Fruit fly (Drosophila melanogaster) whole organism, embryonic: ENCODE results near the gene CG14229.

Source experiments
- BEAF-32 ChIP-seq: fragments of 200-800 bp; sonication (Bioruptor generic); optimal IDR thresholded peaks from 3 replicates; lab custom pipeline; 2017; ENCODE audit warnings: missing biosample characterization, missing genetic modification characterization, mild to moderate bottlenecking, moderate library complexity, missing genetic modification reagents
- Blimp-1 ChIP-seq: fragments of 200-800 bp; sonication (Bioruptor generic); optimal IDR thresholded peaks from 3 replicates; lab custom pipeline; 2018; ENCODE audit warnings: missing biosample characterization, missing genetic modification characterization, mild to moderate bottlenecking, moderate library complexity, missing genetic modification reagents
- CG10147 ChIP-seq: fragments of 200-800 bp; sonication (Bioruptor generic); optimal IDR thresholded peaks from 2 replicates; lab custom pipeline; 2019; ENCODE audit warnings: missing biosample characterization, mild to moderate bottlenecking, missing genetic modification characterization, moderate library complexity
- CG10462 ChIP-seq: fragments of 200-800 bp; sonication (Bioruptor generic); optimal IDR thresholded peaks from 2 replicates; lab custom pipeline; 2016; ENCODE audit warnings: missing biosample characterization, missing genetic modification characterization
- CG11696 ChIP-seq: fragments of 200-800 bp; sonication (Bioruptor generic); IDR thresholded peaks from 2 replicates; pipeline ENCODE4 v1.3.6; 2022; ENCODE audit warnings: missing biosample characterization, missing genetic modification characterization
- CG15696 ChIP-seq: fragments of 200-800 bp; sonication (Bioruptor generic); optimal IDR thresholded peaks from 2 replicates; lab custom pipeline; 2019; ENCODE audit warnings: missing biosample characterization, mild to moderate bottlenecking, missing genetic modification characterization, moderate library complexity
- CG1602 ChIP-seq: fragments of 200-800 bp; sonication (Bioruptor generic); optimal IDR thresholded peaks from 3 replicates; lab custom pipeline; 2016; ENCODE audit warnings: missing biosample characterization, missing genetic modification characterization
- CG1603 ChIP-seq: fragments of 200-800 bp; sonication (Bioruptor generic); optimal IDR thresholded peaks from 2 replicates; lab custom pipeline; 2019; ENCODE audit warnings: missing biosample characterization, mild to moderate bottlenecking, missing genetic modification characterization, moderate library complexity
- CG17361 ChIP-seq: fragments of 200-800 bp; sonication (Bioruptor generic); IDR thresholded peaks from 3 replicates; pipeline ENCODE4 v1.3.6; 2022; ENCODE audit warnings: missing biosample characterization, missing genetic modification characterization
- CG3995 ChIP-seq: fragments of 200-800 bp; sonication (Bioruptor generic); optimal IDR thresholded peaks from 3 replicates; lab custom pipeline; 2016; ENCODE audit warnings: missing biosample characterization, missing genetic modification characterization
- CG6175 ChIP-seq: fragments of 200-800 bp; sonication (Bioruptor generic); IDR thresholded peaks from 3 replicates; pipeline ENCODE4 v1.3.6; 2022; ENCODE audit warnings: missing biosample characterization, missing genetic modification characterization
- CG8290 ChIP-seq, 3 experiments: fragments of 200-800 bp; sonication (Bioruptor generic); optimal IDR thresholded peaks; 2 replicates each; lab custom pipeline; 2016 to 2019; ENCODE audit warnings: missing biosample characterization in 3 of 3, missing genetic modification characterization in 3 of 3, mild to moderate bottlenecking in 2 of 3, moderate library complexity in 1 of 3
- CG8388 ChIP-seq: fragments of 200-800 bp; sonication (Bioruptor generic); optimal IDR thresholded peaks from 2 replicates; lab custom pipeline; 2019; ENCODE audit warnings: missing biosample characterization, mild to moderate bottlenecking, missing genetic modification characterization, moderate library complexity
- CG9609 ChIP-seq: fragments of 200-800 bp; sonication (Bioruptor generic); optimal IDR thresholded peaks from 3 replicates; lab custom pipeline; 2016; ENCODE audit warnings: missing biosample characterization, missing genetic modification characterization
- Camta ChIP-seq: fragments of 200-800 bp; sonication (Bioruptor generic); optimal IDR thresholded peaks from 2 replicates; lab custom pipeline; 2016; ENCODE audit warnings: missing biosample characterization, missing genetic modification characterization
- D ChIP-seq, 2 experiments: fragments of 200-800 bp in 1 of 2; fragments of >200 bp in 1 of 2; sonication (Bioruptor generic) in 1 of 2; optimal IDR thresholded peaks; 2 replicates in 1 of 2; 3 replicates in 1 of 2; lab custom pipeline; 2017; ENCODE audit warnings: mild to moderate bottlenecking in 1 of 2, missing biosample characterization in 1 of 2, missing genetic modification characterization in 1 of 2, missing genetic modification reagents in 1 of 2
- Dad ChIP-seq: fragments of 200-800 bp; sonication (Bioruptor generic); optimal IDR thresholded peaks from 3 replicates; lab custom pipeline; 2016; ENCODE audit warnings: missing biosample characterization, missing genetic modification characterization
- Deaf1 ChIP-seq: fragments of 200-800 bp; optimal IDR thresholded peaks from 3 replicates; lab custom pipeline; 2019; ENCODE audit warnings: missing biosample characterization, mild to moderate bottlenecking, missing genetic modification characterization, moderate library complexity
- Dref ChIP-seq: fragments of 200-800 bp; sonication (Bioruptor generic); IDR thresholded peaks from 2 replicates; pipeline ENCODE4 v1.3.6; 2022; ENCODE audit warnings: missing biosample characterization, missing genetic modification characterization
- ERR ChIP-seq: fragments of 200-800 bp; sonication (Bioruptor generic); optimal IDR thresholded peaks from 2 replicates; lab custom pipeline; 2016; ENCODE audit warnings: missing biosample characterization, missing genetic modification characterization
- Elba2 ChIP-seq: fragments of 200-800 bp; sonication (Bioruptor generic); optimal IDR thresholded peaks from 3 replicates; lab custom pipeline; 2016; ENCODE audit warnings: missing biosample characterization, missing genetic modification characterization
- Hr51 ChIP-seq, 2 experiments: fragments of 200-800 bp; sonication (Bioruptor generic); optimal IDR thresholded peaks; 2 replicates in 1 of 2; 3 replicates in 1 of 2; lab custom pipeline; 2016 to 2018; ENCODE audit warnings: missing biosample characterization in 2 of 2, missing genetic modification characterization in 2 of 2, mild to moderate bottlenecking in 1 of 2, moderate library complexity in 1 of 2
- Hr78 ChIP-seq, 2 experiments: fragments of 200-800 bp in 1 of 2; fragments of >200 bp in 1 of 2; sonication (Bioruptor generic) in 1 of 2; optimal IDR thresholded peaks; 2 replicates each; lab custom pipeline; 2017 to 2019; ENCODE audit warnings: missing biosample characterization in 2 of 2, missing genetic modification characterization in 2 of 2, mild to moderate bottlenecking in 1 of 2, moderate library complexity in 1 of 2
- Med ChIP-seq: fragments of 200-800 bp; sonication (Bioruptor generic); peaks from one replicate; lab custom pipeline; 2016; ENCODE audit warnings: missing biosample characterization, missing genetic modification characterization, mild to moderate bottlenecking, inconsistent platforms, moderate library complexity
- Trl ChIP-seq, 3 experiments: fragments of >200 bp in 2 of 3; fragments of 200-800 bp in 1 of 3; sonication (Bioruptor generic) in 1 of 3; optimal IDR thresholded peaks; 2 replicates in 1 of 3; 3 replicates in 2 of 3; lab custom pipeline; 2016 to 2017; ENCODE audit warnings: missing biosample characterization in 1 of 3, missing genetic modification characterization in 1 of 3
- ac ChIP-seq: fragments of 200-800 bp; sonication (Bioruptor generic); optimal IDR thresholded peaks from 3 replicates; lab custom pipeline; 2017; ENCODE audit warnings: missing biosample characterization, mild to moderate bottlenecking, missing genetic modification characterization
- aop ChIP-seq: fragments of 200-800 bp; sonication (Bioruptor generic); IDR thresholded peaks from 2 replicates; pipeline ENCODE4 v1.3.6; 2022; ENCODE audit warnings: missing biosample characterization, missing genetic modification characterization
- cato ChIP-seq: fragments of 200-800 bp; sonication (Bioruptor generic); optimal IDR thresholded peaks from 2 replicates; lab custom pipeline; 2016; ENCODE audit warnings: missing biosample characterization, missing genetic modification characterization, borderline replicate concordance
- chm ChIP-seq: fragments of 200-800 bp; sonication (Bioruptor generic); IDR thresholded peaks from 2 replicates; pipeline ENCODE4 v1.3.6; 2022; ENCODE audit warnings: missing biosample characterization, missing genetic modification characterization
- crol ChIP-seq: fragments of 200-800 bp; sonication (Bioruptor generic); IDR thresholded peaks from 2 replicates; pipeline ENCODE4 v1.3.6; 2022; ENCODE audit warnings: missing biosample characterization, missing genetic modification characterization
- cwo ChIP-seq: fragments of 200-800 bp; sonication (Bioruptor generic); optimal IDR thresholded peaks from 3 replicates; lab custom pipeline; 2017; ENCODE audit warnings: missing biosample characterization, missing genetic modification characterization, mild to moderate bottlenecking, moderate library complexity, missing genetic modification reagents
- dmrt99B ChIP-seq: fragments of 200-800 bp; sonication (Bioruptor generic); optimal IDR thresholded peaks from 2 replicates; lab custom pipeline; 2018; ENCODE audit warnings: missing biosample characterization, mild to moderate bottlenecking, missing genetic modification characterization, moderate library complexity
- fd96Cb ChIP-seq: fragments of 200-800 bp; sonication (Bioruptor generic); optimal IDR thresholded peaks from 2 replicates; lab custom pipeline; 2018; ENCODE audit warnings: missing biosample characterization, mild to moderate bottlenecking, missing genetic modification characterization, moderate library complexity
- insv ChIP-seq, 2 experiments: fragments of 200-800 bp; sonication (Bioruptor generic); optimal IDR thresholded peaks; 3 replicates each; lab custom pipeline; 2016 to 2018; ENCODE audit warnings: missing biosample characterization in 2 of 2, missing genetic modification characterization in 2 of 2
- luna ChIP-seq: fragments of 200-800 bp; sonication (Bioruptor generic); optimal IDR thresholded peaks from 2 replicates; lab custom pipeline; 2016; ENCODE audit warnings: missing biosample characterization, missing genetic modification characterization
- prd ChIP-seq, 3 experiments: fragments of >200 bp in 2 of 3; fragments of 200-800 bp in 1 of 3; sonication (Bioruptor generic) in 1 of 3; optimal IDR thresholded peaks in 2 of 3; IDR thresholded peaks in 1 of 3; 2 replicates in 2 of 3; 3 replicates in 1 of 3; pipeline versions ENCODE4 v1.3.6 to Lab custom; 2017 to 2022; ENCODE audit warnings: missing biosample characterization in 1 of 3, missing genetic modification characterization in 1 of 3
- row ChIP-seq: fragments of 200-800 bp; sonication (Bioruptor generic); IDR thresholded peaks from 3 replicates; pipeline ENCODE4 v1.3.6; 2022; ENCODE audit warnings: missing biosample characterization, missing genetic modification characterization
- sens ChIP-seq: fragments of 200-800 bp; sonication (Bioruptor generic); peaks from one replicate; lab custom pipeline; 2016; ENCODE audit warnings: missing biosample characterization, missing genetic modification characterization
- shn ChIP-seq: fragments of 200-800 bp; sonication (Bioruptor generic); optimal IDR thresholded peaks from 3 replicates; lab custom pipeline; 2016; ENCODE audit warnings: missing biosample characterization, missing genetic modification characterization
- slp2 ChIP-seq: fragments of 200-800 bp; sonication (Bioruptor generic); optimal IDR thresholded peaks from 2 replicates; lab custom pipeline; 2016; ENCODE audit warnings: missing biosample characterization, missing genetic modification characterization
- sna ChIP-seq: fragments of 200-800 bp; sonication (Bioruptor generic); IDR thresholded peaks from 2 replicates; pipeline ENCODE4 v1.3.6; 2022; ENCODE audit warnings: missing biosample characterization, missing genetic modification characterization; ENCODE audit not compliant: partially characterized antibody
- sqz ChIP-seq: fragments of 200-800 bp; sonication (Bioruptor generic); optimal IDR thresholded peaks from 3 replicates; lab custom pipeline; 2018; ENCODE audit warnings: missing biosample characterization, mild to moderate bottlenecking, missing genetic modification characterization
- sug ChIP-seq: fragments of 200-800 bp; optimal IDR thresholded peaks from 2 replicates; lab custom pipeline; 2019; ENCODE audit warnings: missing biosample characterization, mild to moderate bottlenecking, missing genetic modification characterization, moderate library complexity
- wek ChIP-seq: fragments of 200-800 bp; sonication (Bioruptor generic); optimal IDR thresholded peaks from 3 replicates; lab custom pipeline; 2018; ENCODE audit warnings: missing biosample characterization, mild to moderate bottlenecking, missing genetic modification characterization, moderate library complexity
- z ChIP-seq: fragments of 200-800 bp; sonication (Bioruptor generic); IDR thresholded peaks from 3 replicates; pipeline ENCODE4 v1.3.6; 2022; ENCODE audit warnings: missing biosample characterization, missing genetic modification characterization

Gene CG14229

dm6 chrX:19668405-19668804 is 26.6 kb downstream of the CG14229 start (continued):
- peak; percentile 82 for TF ChIP-seq cato (GFP tag; lab: Kevin White, UChicago)
- peak; percentile 94 for TF ChIP-seq CG10462 (GFP tag; lab: Kevin White, UChicago)
- TF ChIP-seq sug (tag; lab: Kevin White, UChicago) = peak; percentile 94
- peak; percentile 98 for TF ChIP-seq shn (GFP tag; lab: Kevin White, UChicago)
- TF ChIP-seq CG8290 (GFP tag; optimal IDR thresholded peaks at IDR 0.05; lab: Kevin White, UChicago) = peak; percentile 97
- TF ChIP-seq CG8290 (tag; optimal IDR thresholded peaks at IDR 0.05; lab: Kevin White, UChicago) = peak; percentile 92 to 98
- TF ChIP-seq wek (GFP tag; lab: Kevin White, UChicago) = peak; percentile 90

DNA sequence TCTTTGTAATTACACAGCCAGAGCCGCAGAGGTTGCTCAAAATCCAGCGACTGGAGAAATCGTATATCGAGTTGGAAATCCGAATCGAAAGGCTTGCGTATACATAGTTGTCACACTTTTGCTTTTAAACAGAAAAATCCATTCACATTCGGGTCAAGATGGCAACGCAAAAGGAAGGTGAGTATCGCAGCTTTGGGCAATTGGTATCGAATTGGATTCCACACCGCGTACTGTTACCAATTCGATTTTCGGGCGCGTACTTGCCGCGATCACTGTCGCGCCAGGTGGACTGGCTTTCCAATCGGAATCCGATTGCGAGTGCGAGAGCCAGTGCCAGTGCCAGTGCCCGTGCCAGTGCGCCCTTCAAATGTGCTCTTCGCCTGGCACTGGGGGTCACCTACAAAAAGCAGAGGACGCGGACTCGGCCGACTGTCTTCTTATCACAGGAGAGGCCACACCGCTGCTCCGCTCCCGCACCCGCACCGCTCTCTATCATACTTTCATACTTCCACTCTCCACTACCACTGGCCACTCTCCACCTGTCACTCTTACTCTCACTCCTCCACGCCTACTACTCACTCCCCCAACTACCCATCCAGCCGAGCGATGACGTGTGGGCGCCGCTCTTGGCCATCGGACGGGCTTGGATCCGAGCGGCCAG is 27.5 kb downstream of the CG14229 start:
- TF ChIP-seq ERR (GFP tag; lab: Kevin White, UChicago) = peak; percentile 83
- no peak for TF ChIP-seq Dad (GFP tag; lab: Kevin White, UChicago)
- peak; percentile 68 for TF ChIP-seq Blimp-1 (GFP tag; lab: Kevin White, UChicago)
- TF ChIP-seq sug (tag; lab: Kevin White, UChicago) = peak; percentile 32
- peak in 1 of 2 experiments; percentile 67 for TF ChIP-seq Hr78 (GFP tag; optimal IDR thresholded peaks at IDR 0.05; lab: Kevin White, UChicago)
- TF ChIP-seq CG15696 (tag; lab: Kevin White, UChicago) = no peak
- peak; percentile 77 for TF ChIP-seq crol (GFP tag; lab: Robert Waterston, UW)
- peak; percentile 36 for TF ChIP-seq Deaf1 (tag; lab: Kevin White, UChicago)
- peak; percentile 67 for TF ChIP-seq Med (GFP tag; lab: Kevin White, UChicago)
- TF ChIP-seq z (GFP tag; lab: Robert Waterston, UW) = 0 out of 3 replicates have a peak, but pooled peaks have one; percentile 50
- no peak for TF ChIP-seq CG9609 (GFP tag; lab: Kevin White, UChicago)
- TF ChIP-seq D (optimal IDR thresholded peaks at IDR 0.05; lab: Kevin White, UChicago) = no peak
- TF ChIP-seq D (GFP tag; optimal IDR thresholded peaks at IDR 0.05; lab: Kevin White, UChicago) = no peak
- peak; percentile 68 for TF ChIP-seq CG3995
- TF ChIP-seq Camta = no peak
- TF ChIP-seq Trl (optimal IDR thresholded peaks at IDR 0.05; lab: Kevin White, UChicago) = peak; percentile 46 to 50
- TF ChIP-seq Trl (GFP tag; optimal IDR thresholded peaks at IDR 0.05; lab: Kevin White, UChicago) = no peak
- no peak for TF ChIP-seq CG17361 (GFP tag; lab: Robert Waterston, UW)
- TF ChIP-seq BEAF-32 (GFP tag; lab: Kevin White, UChicago) = peak; percentile 7
- peak; percentile 80 for TF ChIP-seq CG8388 (GFP tag; lab: Kevin White, UChicago)
- no peak for TF ChIP-seq fd96Cb (tag; lab: Kevin White, UChicago)
- TF ChIP-seq Elba2 (GFP tag; lab: Kevin White, UChicago) = peak; percentile 92
- TF ChIP-seq sens (GFP tag; lab: Kevin White, UChicago) = peak; percentile 37
- TF ChIP-seq row = no peak
- peak in 1 of 2 experiments; percentile 84 for TF ChIP-seq insv (GFP tag; optimal IDR thresholded peaks at IDR 0.05; lab: Kevin White, UChicago)
- peak; percentile 81 for TF ChIP-seq CG1603
- TF ChIP-seq cwo (GFP tag; lab: Kevin White, UChicago) = peak; percentile 50

DNA sequence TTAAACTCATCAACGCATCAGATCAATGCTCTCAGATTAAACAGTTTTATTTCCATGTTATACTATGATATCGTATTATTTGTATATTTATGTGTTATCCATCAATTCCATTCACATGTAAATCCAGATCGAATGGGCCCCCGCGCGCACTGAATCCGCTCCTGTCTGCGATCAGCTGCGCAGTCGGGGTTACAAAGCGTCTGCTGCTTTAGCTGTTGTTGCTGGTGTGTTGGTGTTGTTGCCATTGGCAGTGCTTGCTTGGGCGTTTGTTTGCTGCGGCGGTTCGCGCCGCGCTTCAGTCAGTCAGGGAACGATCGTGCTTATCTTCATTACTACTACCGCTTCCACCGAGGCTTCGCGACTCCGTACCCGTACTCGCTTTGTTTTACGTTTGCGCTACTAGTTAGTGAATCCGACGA is 28.1 kb downstream of the CG14229 start, which contains the start of gene Zw:
Gene Zw (plus strand): TSS at position 262 of the 419 bp plus-strand sequence.
- TF ChIP-seq CG1602 = peak; percentile 25
- TF ChIP-seq CG11696 (GFP tag; lab: Robert Waterston, UW) = no peak
- TF ChIP-seq CG10147 (GFP tag; lab: Kevin White, UChicago) = no peak
- TF ChIP-seq Hr51 (GFP tag; optimal IDR thresholded peaks at IDR 0.05; lab: Kevin White, UChicago) = peak; percentile 2 to 3
- no peak for TF ChIP-seq Dref
- no peak for TF ChIP-seq sna (GFP tag; lab: Robert Waterston, UW)
- TF ChIP-seq luna (GFP tag; lab: Kevin White, UChicago) = no peak
- no peak for TF ChIP-seq ac
- no peak for TF ChIP-seq chm (GFP tag; lab: Robert Waterston, UW)
- no peak for TF ChIP-seq aop (GFP tag; lab: Robert Waterston, UW)
- no peak for TF ChIP-seq prd (optimal IDR thresholded peaks at IDR 0.05; lab: Kevin White, UChicago)
- peak; percentile 82 for TF ChIP-seq prd (GFP tag; IDR thresholded peaks at IDR 0.05; lab: Robert Waterston, UW)
- no peak for TF ChIP-seq slp2 (GFP tag; lab: Kevin White, UChicago)
- peak; percentile 40 for TF ChIP-seq dmrt99B (tag; lab: Kevin White, UChicago)
- TF ChIP-seq sqz (GFP tag; lab: Kevin White, UChicago) = peak; percentile 5
- TF ChIP-seq CG6175 = peak; percentile 89
